Worm (Caenorhabditis elegans) whole organism, L3 larva: ENCODE data around the gene clec-127.

ENCODE experiments used
- R02D3.7 ChIP-seq: fragments of 150-350 bp; optimal IDR thresholded peaks from 2 replicates; lab custom pipeline; 2014; ENCODE audit warnings: missing biosample characterization, missing genetic modification characterization
- aly-2 ChIP-seq: fragments of 150-350 bp; optimal IDR thresholded peaks from 2 replicates; lab custom pipeline; 2014; ENCODE audit warnings: missing biosample characterization, missing genetic modification characterization
- ama-1 ChIP-seq: fragments of 150-350 bp; optimal IDR thresholded peaks from 2 replicates; lab custom pipeline; 2018
- ceh-82 ChIP-seq: fragments of 150-350 bp; optimal IDR thresholded peaks from 2 replicates; lab custom pipeline; 2014; ENCODE audit warnings: missing biosample characterization, missing genetic modification characterization
- ceh-9 ChIP-seq: sonication (generic microtip); optimal IDR thresholded peaks from 2 replicates; lab custom pipeline; 2018; ENCODE audit warnings: missing biosample characterization, missing genetic modification characterization
- daf-12 ChIP-seq: fragments of 150-350 bp; optimal IDR thresholded peaks from 2 replicates; lab custom pipeline; 2014; ENCODE audit warnings: missing biosample characterization, missing genetic modification reagents, missing genetic modification characterization
- egl-27 ChIP-seq: sonication (generic microtip); optimal IDR thresholded peaks from 4 replicates; lab custom pipeline; 2017; ENCODE audit warnings: missing biosample characterization, missing genetic modification reagents, missing genetic modification characterization
- egl-5 ChIP-seq: fragments of 150-350 bp; optimal IDR thresholded peaks from 2 replicates; lab custom pipeline; 2017; ENCODE audit warnings: missing biosample characterization, missing genetic modification reagents, missing genetic modification characterization, inconsistent platforms
- elt-1 ChIP-seq: fragments of 150-350 bp; optimal IDR thresholded peaks from 2 replicates; lab custom pipeline; 2014; ENCODE audit warnings: missing biosample characterization, missing genetic modification characterization
- elt-2 ChIP-seq: sonication (generic microtip); optimal IDR thresholded peaks from 2 replicates; lab custom pipeline; 2016; ENCODE audit warnings: missing genetic modification reagents, mild to moderate bottlenecking, missing genetic modification characterization, missing compliant biosample characterization
- elt-3 ChIP-seq, 3 experiments: fragments of 150-350 bp in 1 of 3; sonication (generic microtip) in 2 of 3; optimal IDR thresholded peaks; 2 replicates in 2 of 3; 4 replicates in 1 of 3; lab custom pipeline; 2014 to 2017; ENCODE audit warnings: missing biosample characterization in 3 of 3, missing genetic modification characterization in 3 of 3
- eor-1 ChIP-seq, 2 experiments: fragments of 150-350 bp; optimal IDR thresholded peaks; 2 replicates each; lab custom pipeline; 2014 to 2018; ENCODE audit warnings: missing biosample characterization in 2 of 2, missing genetic modification characterization in 2 of 2
- fkh-10 ChIP-seq: sonication (generic microtip); optimal IDR thresholded peaks from 2 replicates; lab custom pipeline; 2017; ENCODE audit warnings: missing biosample characterization, missing genetic modification reagents, missing genetic modification characterization
- fkh-2 ChIP-seq: fragments of 150-350 bp; optimal IDR thresholded peaks from 2 replicates; lab custom pipeline; 2014; ENCODE audit warnings: missing biosample characterization, missing genetic modification reagents, missing genetic modification characterization
- fos-1 ChIP-seq: fragments of 150-350 bp; optimal IDR thresholded peaks from 2 replicates; lab custom pipeline; 2014; ENCODE audit warnings: missing biosample characterization, missing genetic modification characterization
- hmg-11 ChIP-seq: sonication (generic microtip); optimal IDR thresholded peaks from 2 replicates; lab custom pipeline; 2016; ENCODE audit warnings: missing genetic modification characterization, missing compliant biosample characterization
- lin-15B ChIP-seq: fragments of 150-350 bp; optimal IDR thresholded peaks from 2 replicates; lab custom pipeline; 2014; ENCODE audit warnings: missing biosample characterization, missing genetic modification characterization
- lin-39 ChIP-seq: fragments of 150-350 bp; optimal IDR thresholded peaks from 2 replicates; lab custom pipeline; 2018; ENCODE audit warnings: missing biosample characterization, missing genetic modification reagents, missing genetic modification characterization
- lsy-12 ChIP-seq: sonication (generic microtip); optimal IDR thresholded peaks from 2 replicates; lab custom pipeline; 2016; ENCODE audit warnings: mild to moderate bottlenecking, missing genetic modification characterization, missing compliant biosample characterization
- mdl-1 ChIP-seq: fragments of 150-350 bp; optimal IDR thresholded peaks from 2 replicates; lab custom pipeline; 2014; ENCODE audit warnings: missing biosample characterization, missing genetic modification characterization
- mml-1 ChIP-seq: fragments of 150-350 bp; sonication (generic microtip); optimal IDR thresholded peaks from 3 replicates; lab custom pipeline; 2014; ENCODE audit warnings: missing biosample characterization, missing genetic modification characterization
- nfya-1 ChIP-seq: sonication (generic microtip); optimal IDR thresholded peaks from 2 replicates; lab custom pipeline; 2017; ENCODE audit warnings: missing genetic modification characterization, mild to moderate bottlenecking, missing compliant biosample characterization, antibody characterized with exemption, moderate library complexity; ENCODE audit not compliant: insufficient read depth
- nhr-11 ChIP-seq: fragments of 150-350 bp; optimal IDR thresholded peaks from 2 replicates; lab custom pipeline; 2014; ENCODE audit warnings: missing biosample characterization, missing genetic modification characterization
- nhr-12 ChIP-seq: fragments of 150-350 bp; optimal IDR thresholded peaks from 2 replicates; lab custom pipeline; 2014; ENCODE audit warnings: missing biosample characterization, missing genetic modification characterization
- nhr-23 ChIP-seq: fragments of 150-350 bp; optimal IDR thresholded peaks from 2 replicates; lab custom pipeline; 2014; ENCODE audit warnings: missing biosample characterization, missing genetic modification reagents, missing genetic modification characterization
- nhr-237 ChIP-seq: fragments of 150-350 bp; optimal IDR thresholded peaks from 2 replicates; lab custom pipeline; 2014; ENCODE audit warnings: missing biosample characterization, missing genetic modification characterization
- nhr-25 ChIP-seq: sonication (generic microtip); optimal IDR thresholded peaks from 2 replicates; lab custom pipeline; 2017; ENCODE audit warnings: missing biosample characterization, missing genetic modification characterization
- nhr-28 ChIP-seq: fragments of 150-350 bp; optimal IDR thresholded peaks from 2 replicates; lab custom pipeline; 2014; ENCODE audit warnings: missing biosample characterization, missing genetic modification characterization
- nhr-67 ChIP-seq: fragments of 150-350 bp; optimal IDR thresholded peaks from 2 replicates; lab custom pipeline; 2014; ENCODE audit warnings: missing biosample characterization, missing genetic modification characterization
- nhr-77 ChIP-seq: fragments of 150-350 bp; optimal IDR thresholded peaks from 2 replicates; lab custom pipeline; 2014; ENCODE audit warnings: missing biosample characterization, missing genetic modification characterization
- pha-4 ChIP-seq: fragments of 150-350 bp; optimal IDR thresholded peaks from 2 replicates; lab custom pipeline; 2014; ENCODE audit warnings: missing biosample characterization, missing genetic modification reagents, missing genetic modification characterization
- pqm-1 ChIP-seq: fragments of 150-350 bp; optimal IDR thresholded peaks from 2 replicates; lab custom pipeline; 2017; ENCODE audit warnings: missing biosample characterization, missing genetic modification characterization, inconsistent platforms
- sea-2 ChIP-seq: fragments of 150-350 bp; sonication (generic microtip); optimal IDR thresholded peaks from 4 replicates; lab custom pipeline; 2014; ENCODE audit warnings: missing biosample characterization, missing genetic modification reagents, missing genetic modification characterization
- snpc-4 ChIP-seq: fragments of 150-350 bp; optimal IDR thresholded peaks from 2 replicates; lab custom pipeline; 2014; ENCODE audit warnings: missing biosample characterization, missing genetic modification characterization
- tbx-2 ChIP-seq: sonication (generic microtip); optimal IDR thresholded peaks from 2 replicates; lab custom pipeline; 2016; ENCODE audit warnings: mild to moderate bottlenecking, missing genetic modification characterization, missing compliant biosample characterization
- unc-39 ChIP-seq: sonication (generic microtip); optimal IDR thresholded peaks from 4 replicates; lab custom pipeline; 2017; ENCODE audit warnings: missing biosample characterization, missing genetic modification characterization
- unc-62 ChIP-seq: fragments of 150-350 bp; sonication (generic microtip); optimal IDR thresholded peaks from 4 replicates; lab custom pipeline; 2014; ENCODE audit warnings: missing biosample characterization, missing genetic modification reagents, missing genetic modification characterization
- zag-1 ChIP-seq: fragments of 150-350 bp; optimal IDR thresholded peaks from 2 replicates; lab custom pipeline; 2014; ENCODE audit warnings: missing biosample characterization, missing genetic modification characterization

clec-127 gene

ce11 chrII:3598721-3599120, 29.7 kb upstream of the clec-127 start, which contains the start of gene Y49F6A.11:
Gene Y49F6A.11, minus strand, starts transcription at chrII:3598821.
- no peak for TF ChIP-seq hmg-11
- no peak for TF ChIP-seq eor-1 (tag; optimal IDR thresholded peaks at IDR 0.05; lab: Kevin White, UChicago)
- no peak for TF ChIP-seq fkh-10 (GFP tag; lab: Kevin White, UChicago)
- no peak for TF ChIP-seq elt-1 (tag; lab: Kevin White, UChicago)
- no peak for TF ChIP-seq nhr-11 (tag; lab: Kevin White, UChicago)
- no peak for TF ChIP-seq fkh-2 (tag; lab: Kevin White, UChicago)
- TF ChIP-seq mdl-1 (tag; lab: Kevin White, UChicago): no peak
- no peak for TF ChIP-seq egl-5 (tag; lab: Kevin White, UChicago)
- TF ChIP-seq tbx-2 (tag; lab: Kevin White, UChicago): no peak
- TF ChIP-seq aly-2: no peak
- no peak for TF ChIP-seq unc-39 (tag; lab: Kevin White, UChicago)
- TF ChIP-seq ama-1: no peak
- TF ChIP-seq, all 47 proteins: peak for 0

- TF ChIP-seq elt-3 (tag; optimal IDR thresholded peaks at IDR 0.05; lab: Kevin White, UChicago) (no peak), nhr-12 (no peak), aly-2 (no peak), nhr-25 (tag; lab: Kevin White, UChicago) (no peak), nhr-237 (tag; lab: Kevin White, UChicago) (no peak), nhr-77 (tag; lab: Kevin White, UChicago) (no peak), R02D3.7 (tag; lab: Kevin White, UChicago) (no peak), elt-1 (tag; lab: Kevin White, UChicago) (no peak), nhr-67 (tag; lab: Kevin White, UChicago) (no peak), egl-27 (tag; lab: Kevin White, UChicago) (no peak), zag-1 (tag; lab: Kevin White, UChicago) (no peak), egl-5 (tag; lab: Kevin White, UChicago) (no peak), unc-39 (tag; lab: Kevin White, UChicago) (no peak), ama-1 (no peak), mml-1 (tag; lab: Kevin White, UChicago) (no peak), fos-1 (tag; lab: Kevin White, UChicago) (no peak)
Observed at ce11 chrII:3595339-3595738, 26.3 kb upstream of the clec-127 start, which contains the start of gene Y49F6A.12. Gene Y49F6A.12, plus strand, starts transcription at chrII:3595639.

- no peak for TF ChIP-seq elt-2
- no peak for TF ChIP-seq fkh-10 (GFP tag; lab: Kevin White, UChicago)
Observed at ce11 chrII:3583402-3583801, 14.4 kb upstream of the clec-127 start, which contains the start of gene srh-60. Gene srh-60, plus strand, starts transcription at chrII:3583702.

- TF ChIP-seq R02D3.7 (tag; lab: Kevin White, UChicago) (no peak), eor-1 (tag; optimal IDR thresholded peaks at IDR 0.05; lab: Kevin White, UChicago) (no peak), elt-1 (tag; lab: Kevin White, UChicago) (no peak), lin-39 (tag; lab: Kevin White, UChicago) (no peak), elt-2 (no peak), lsy-12 (no peak), daf-12 (tag; lab: Kevin White, UChicago) (no peak), fkh-2 (tag; lab: Kevin White, UChicago) (no peak), ceh-82 (no peak), ceh-9 (tag; lab: Kevin White, UChicago) (no peak), nhr-77 (tag; lab: Kevin White, UChicago) (no peak), pha-4 (no peak), pqm-1 (tag; lab: Kevin White, UChicago) (no peak), mml-1 (tag; lab: Kevin White, UChicago) (no peak), fos-1 (tag; lab: Kevin White, UChicago) (no peak), nhr-23 (tag; lab: Kevin White, UChicago) (no peak), unc-39 (tag; lab: Kevin White, UChicago) (no peak), sea-2 (GFP tag; lab: Kevin White, UChicago) (no peak), lin-15B (tag; lab: Kevin White, UChicago) (no peak)
Observed at ce11 chrII:3581752-3582151, 12.7 kb upstream of the clec-127 start, which contains the start of gene srh-59. Gene srh-59, plus strand, starts transcription at chrII:3582052.

- no peak for TF ChIP-seq nhr-23 (tag; lab: Kevin White, UChicago)
- TF ChIP-seq R02D3.7 (tag; lab: Kevin White, UChicago): no peak
- no peak for TF ChIP-seq unc-39 (tag; lab: Kevin White, UChicago)
- no peak for TF ChIP-seq nhr-11 (tag; lab: Kevin White, UChicago)
- TF ChIP-seq nfya-1 (tag; lab: Kevin White, UChicago): no peak
- no peak for TF ChIP-seq elt-2
- TF ChIP-seq lin-15B (tag; lab: Kevin White, UChicago): no peak
- no peak for TF ChIP-seq ceh-82
- no peak for TF ChIP-seq pqm-1 (tag; lab: Kevin White, UChicago)
- TF ChIP-seq sea-2 (GFP tag; lab: Kevin White, UChicago): no peak
- TF ChIP-seq egl-27 (tag; lab: Kevin White, UChicago): no peak
- TF ChIP-seq nhr-77 (tag; lab: Kevin White, UChicago): no peak
- no peak for TF ChIP-seq mml-1 (tag; lab: Kevin White, UChicago)
- TF ChIP-seq snpc-4: no peak
- TF ChIP-seq nhr-28 (tag; lab: Kevin White, UChicago): no peak
- TF ChIP-seq pha-4: no peak
- TF ChIP-seq unc-62: no peak
- no peak for TF ChIP-seq ama-1
Observed at ce11 chrII:3579767-3580166, 10.7 kb upstream of the clec-127 start, which contains the start of gene clec-134. Gene clec-134, plus strand, starts transcription at chrII:3580067.
